Worm (Caenorhabditis elegans) whole organism, mixed stage, embryonic: ENCODE data around the gene daf-15.

ENCODE experiments used
- M03D4.4 ChIP-seq: sonication (generic microtip); optimal IDR thresholded peaks from 2 replicates; lab custom pipeline; 2017; ENCODE audit warnings: mild to moderate bottlenecking, missing genetic modification characterization, missing compliant biosample characterization
- blmp-1 ChIP-seq: fragments of 150-350 bp; optimal IDR thresholded peaks from 2 replicates; lab custom pipeline; 2014; ENCODE audit warnings: missing biosample characterization, missing genetic modification characterization
- ceh-43 ChIP-seq: fragments of 200-800 bp; sonication (Bioruptor generic); optimal IDR thresholded peaks from 2 replicates; lab custom pipeline; 2018; ENCODE audit warnings: mild to moderate bottlenecking, missing genetic modification characterization, moderate library complexity, missing compliant biosample characterization
- ceh-83 ChIP-seq: fragments of 200-800 bp; sonication (Bioruptor generic); optimal IDR thresholded peaks from 2 replicates; lab custom pipeline; 2018; ENCODE audit warnings: mild to moderate bottlenecking, missing genetic modification characterization, missing compliant biosample characterization
- ces-1 ChIP-seq: fragments of 150-350 bp; optimal IDR thresholded peaks from 2 replicates; lab custom pipeline; 2014; ENCODE audit warnings: missing biosample characterization, missing genetic modification reagents, missing genetic modification characterization
- elt-3 ChIP-seq: fragments of 150-350 bp; optimal IDR thresholded peaks from 2 replicates; lab custom pipeline; 2014; ENCODE audit warnings: missing biosample characterization, missing genetic modification characterization
- flh-1 ChIP-seq: fragments of 200-800 bp; sonication (Bioruptor generic); optimal IDR thresholded peaks from 2 replicates; lab custom pipeline; 2018; ENCODE audit warnings: mild to moderate bottlenecking, missing genetic modification characterization, moderate library complexity, missing compliant biosample characterization
- ham-2 ChIP-seq: fragments of 200-800 bp; sonication (Bioruptor generic); optimal IDR thresholded peaks from 2 replicates; lab custom pipeline; 2018; ENCODE audit warnings: mild to moderate bottlenecking, missing genetic modification characterization, missing compliant biosample characterization
- hlh-1 ChIP-seq: fragments of 150-350 bp; optimal IDR thresholded peaks from 2 replicates; lab custom pipeline; 2014; ENCODE audit warnings: missing biosample characterization, missing genetic modification reagents, missing genetic modification characterization
- lin-13 ChIP-seq: fragments of 150-350 bp; optimal IDR thresholded peaks from 2 replicates; lab custom pipeline; 2014; ENCODE audit warnings: missing biosample characterization, missing genetic modification characterization
- lin-32 ChIP-seq: fragments of 200-800 bp; sonication (Bioruptor generic); optimal IDR thresholded peaks from 2 replicates; lab custom pipeline; 2018; ENCODE audit warnings: mild to moderate bottlenecking, missing genetic modification characterization, missing compliant biosample characterization
- lsy-2 ChIP-seq: fragments of 150-350 bp; optimal IDR thresholded peaks from 2 replicates; lab custom pipeline; 2014; ENCODE audit warnings: missing biosample characterization, missing genetic modification characterization
- mep-1 ChIP-seq: fragments of 150-350 bp; optimal IDR thresholded peaks from 2 replicates; lab custom pipeline; 2017; ENCODE audit warnings: missing biosample characterization, missing genetic modification reagents, missing genetic modification characterization, inconsistent platforms
- mls-2 ChIP-seq: sonication (generic microtip); optimal IDR thresholded peaks from 2 replicates; lab custom pipeline; 2016; ENCODE audit warnings: mild to moderate bottlenecking, missing genetic modification characterization, moderate library complexity, missing compliant biosample characterization
- nhr-2 ChIP-seq: fragments of 150-350 bp; optimal IDR thresholded peaks from 2 replicates; lab custom pipeline; 2014; ENCODE audit warnings: missing biosample characterization, missing genetic modification characterization
- nhr-28 ChIP-seq: fragments of 150-350 bp; optimal IDR thresholded peaks from 2 replicates; lab custom pipeline; 2014; ENCODE audit warnings: missing biosample characterization, missing genetic modification characterization
- nhr-76 ChIP-seq: sonication (generic microtip); optimal IDR thresholded peaks from 2 replicates; lab custom pipeline; 2017; ENCODE audit warnings: missing biosample characterization, missing genetic modification characterization
- pha-4 ChIP-seq: fragments of 150-350 bp; optimal IDR thresholded peaks from 2 replicates; lab custom pipeline; 2018; ENCODE audit warnings: missing biosample characterization, missing genetic modification reagents, missing genetic modification characterization
- sem-2 ChIP-seq: fragments of 200-800 bp; sonication (Bioruptor generic); optimal IDR thresholded peaks from 2 replicates; lab custom pipeline; 2018; ENCODE audit warnings: mild to moderate bottlenecking, missing genetic modification characterization, missing compliant biosample characterization
- snpc-4 ChIP-seq: fragments of 150-350 bp; optimal IDR thresholded peaks from 2 replicates; lab custom pipeline; 2014; ENCODE audit warnings: missing biosample characterization, missing genetic modification characterization
- sptf-1 ChIP-seq: sonication (generic microtip); optimal IDR thresholded peaks from 2 replicates; lab custom pipeline; 2017; ENCODE audit warnings: mild to moderate bottlenecking, missing genetic modification characterization, moderate library complexity, missing compliant biosample characterization
- unc-120 ChIP-seq: sonication (generic microtip); optimal IDR thresholded peaks from 2 replicates; lab custom pipeline; 2017; ENCODE audit warnings: missing genetic modification characterization, missing compliant biosample characterization; ENCODE audit not compliant: poor library complexity, severe bottlenecking
- unc-62 ChIP-seq: fragments of 150-350 bp; optimal IDR thresholded peaks from 2 replicates; lab custom pipeline; 2014; ENCODE audit warnings: missing biosample characterization, missing genetic modification reagents, missing genetic modification characterization
- zip-8 ChIP-seq: fragments of 150-350 bp; optimal IDR thresholded peaks from 2 replicates; lab custom pipeline; 2014; ENCODE audit warnings: missing biosample characterization, missing genetic modification characterization
- ztf-11 ChIP-seq: fragments of 150-350 bp; optimal IDR thresholded peaks from 2 replicates; lab custom pipeline; 2014; ENCODE audit warnings: missing biosample characterization, missing genetic modification characterization

Gene daf-15

DNA sequence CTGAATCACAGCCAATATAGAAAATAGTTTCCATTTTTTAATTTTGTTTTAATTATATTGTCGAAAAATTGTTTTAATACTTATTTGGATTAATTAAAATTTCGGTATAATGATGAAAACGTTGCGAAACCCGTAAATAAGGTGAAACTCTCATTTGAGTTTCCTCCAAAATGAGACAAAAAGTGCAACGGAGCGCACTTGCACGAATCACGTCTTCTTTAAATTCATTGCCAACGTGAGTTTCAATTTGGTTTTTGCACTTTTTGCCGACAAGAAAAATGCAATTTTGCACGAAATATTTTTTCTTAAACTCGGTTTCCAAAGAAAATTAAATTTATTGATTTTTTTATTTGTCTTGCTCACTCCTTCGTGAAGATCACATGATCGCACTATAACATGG, at the start of gene daf-15:
Gene daf-15, plus strand, starts transcription at position 171 of the 400 bp plus-strand sequence.
- peak; percentile 0 for TF ChIP-seq mep-1 (tag; lab: Kevin White, UChicago)
- no peak for TF ChIP-seq unc-120
- no peak for TF ChIP-seq ztf-11 (tag; lab: Kevin White, UChicago)
- no peak for TF ChIP-seq ceh-83 (GFP tag; lab: Kevin White, UChicago)
- TF ChIP-seq ceh-43 (GFP tag; lab: Kevin White, UChicago): no peak
- TF ChIP-seq lsy-2 (tag; lab: Kevin White, UChicago): peak; percentile 14
- no peak for TF ChIP-seq mls-2 (tag; lab: Kevin White, UChicago)
- no peak for TF ChIP-seq lin-32 (GFP tag; lab: Kevin White, UChicago)

DNA sequence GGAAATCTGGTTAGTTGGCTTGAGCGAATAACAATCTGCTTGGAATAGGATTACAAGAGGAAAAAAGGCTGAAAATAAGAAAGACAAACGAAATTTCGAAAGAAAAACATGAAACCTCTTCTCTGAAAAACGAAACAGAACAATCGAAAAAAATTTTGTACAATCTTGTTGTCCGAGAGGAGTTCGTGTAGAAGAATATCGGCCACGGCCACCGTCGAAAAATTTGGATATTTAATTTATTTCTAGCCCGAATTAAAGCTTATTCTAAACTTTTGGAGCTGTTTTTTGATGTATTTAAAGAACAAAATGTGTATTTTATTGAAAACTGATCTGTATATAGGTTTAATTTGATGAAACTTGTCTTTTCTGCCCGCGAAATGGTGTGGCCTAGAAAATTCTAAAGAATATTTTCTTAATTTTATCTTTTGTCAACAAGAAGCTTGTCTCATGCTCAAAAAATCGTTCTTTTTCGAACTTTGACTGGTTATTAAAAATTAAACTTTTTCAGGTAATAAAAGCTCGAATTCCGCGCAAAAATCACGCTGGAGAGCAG, 49.4 kb upstream of the daf-15 start, which contains the start of gene T20D3.5:
Gene T20D3.5, plus strand, starts transcription at position 503 of the 553 bp plus-strand sequence.
- TF ChIP-seq pha-4 (tag; lab: Kevin White, UChicago) (no peak), blmp-1 (tag; lab: Kevin White, UChicago) (no peak)
- TF ChIP-seq, all 35 proteins: peak for 0

DNA sequence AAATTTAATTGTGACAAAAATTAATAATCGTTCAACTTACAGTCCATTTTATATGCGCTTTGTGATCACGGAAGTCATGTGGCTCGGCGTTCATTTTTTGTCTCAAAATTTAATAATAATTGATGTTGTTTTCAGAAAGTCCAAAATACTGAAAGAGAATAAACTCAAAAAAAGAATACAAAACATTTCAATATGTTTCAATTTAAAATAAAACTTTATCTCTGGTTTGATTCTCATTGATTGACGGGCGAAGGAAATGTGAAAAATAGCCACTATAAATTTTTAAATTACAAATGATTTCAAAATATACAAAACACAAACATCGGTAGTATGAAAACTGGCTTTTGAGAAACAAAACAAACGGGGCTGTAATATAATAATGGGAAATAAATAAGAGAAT, 46.8 kb upstream of the daf-15 start, which contains the start of gene T20D3.6:
Gene T20D3.6, minus strand, starts transcription at position 101 of the 400 bp plus-strand sequence.
- TF ChIP-seq elt-3 (tag; lab: Kevin White, UChicago) (no peak), lin-13 (no peak), unc-62 (GFP tag; lab: Kevin White, UChicago) (no peak), ces-1 (GFP tag; lab: Kevin White, UChicago) (no peak), M03D4.4 (no peak)

DNA sequence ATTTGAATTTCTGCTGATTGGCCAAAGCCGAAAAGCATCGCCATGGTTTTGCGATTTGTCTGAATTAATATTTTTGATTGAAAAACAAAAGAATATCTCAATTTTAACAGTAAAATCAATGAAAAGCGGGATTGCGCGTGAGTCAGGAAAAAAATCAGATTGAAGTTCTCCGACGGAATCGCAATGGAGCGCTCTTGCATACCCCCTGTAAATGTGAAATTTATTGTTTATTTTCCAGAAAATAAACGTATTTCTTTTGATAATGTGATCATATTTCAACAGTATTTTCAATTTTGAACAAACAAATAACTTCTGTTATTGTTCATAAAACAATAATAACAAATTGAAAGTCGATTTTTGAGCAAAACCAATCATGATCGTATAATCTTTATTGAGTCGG, 44.4 kb upstream of the daf-15 start, which contains the start of gene vps-26:
Gene vps-26, minus strand, starts transcription at position 200 of the 400 bp plus-strand sequence.
- TF ChIP-seq ces-1 (GFP tag; lab: Kevin White, UChicago) (peak; percentile 5), sptf-1 (tag; lab: Kevin White, UChicago) (no peak), mep-1 (tag; lab: Kevin White, UChicago) (peak; percentile 7), ceh-83 (GFP tag; lab: Kevin White, UChicago) (no peak), nhr-76 (tag; lab: Kevin White, UChicago) (no peak), ham-2 (GFP tag; lab: Kevin White, UChicago) (no peak)

DNA sequence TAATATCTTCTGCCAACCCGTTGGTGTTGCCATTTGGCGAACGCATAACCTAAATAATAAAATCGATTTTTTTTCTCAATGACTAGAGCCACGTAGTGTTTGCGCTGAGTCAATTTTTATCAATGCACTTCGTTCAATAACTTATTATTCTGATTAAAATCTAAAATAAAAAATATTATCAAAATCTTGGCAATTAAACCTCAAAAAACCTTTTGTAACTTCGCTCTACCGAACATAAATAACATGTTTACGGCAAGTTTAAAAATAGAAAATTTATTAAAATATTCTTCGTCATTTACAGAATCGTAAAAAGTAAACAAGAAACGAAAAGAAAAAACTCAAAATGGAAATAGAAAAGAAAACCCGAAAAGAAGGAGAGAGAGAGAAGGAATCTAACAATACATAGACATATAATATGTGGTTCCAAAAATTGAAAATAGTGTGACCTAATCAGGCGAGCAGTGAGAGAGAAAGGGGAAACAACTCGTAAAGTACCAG, 42.9 kb upstream of the daf-15 start, which contains the start of gene pigc-1:
Gene pigc-1, minus strand, starts transcription at position 51 of the 498 bp plus-strand sequence.
- TF ChIP-seq zip-8 (tag; lab: Kevin White, UChicago): no peak
- no peak for TF ChIP-seq pha-4 (tag; lab: Kevin White, UChicago)
- TF ChIP-seq elt-3 (tag; lab: Kevin White, UChicago): no peak
- TF ChIP-seq nhr-2 (tag; lab: Kevin White, UChicago): no peak
- no peak for TF ChIP-seq flh-1 (GFP tag; lab: Kevin White, UChicago)

DNA sequence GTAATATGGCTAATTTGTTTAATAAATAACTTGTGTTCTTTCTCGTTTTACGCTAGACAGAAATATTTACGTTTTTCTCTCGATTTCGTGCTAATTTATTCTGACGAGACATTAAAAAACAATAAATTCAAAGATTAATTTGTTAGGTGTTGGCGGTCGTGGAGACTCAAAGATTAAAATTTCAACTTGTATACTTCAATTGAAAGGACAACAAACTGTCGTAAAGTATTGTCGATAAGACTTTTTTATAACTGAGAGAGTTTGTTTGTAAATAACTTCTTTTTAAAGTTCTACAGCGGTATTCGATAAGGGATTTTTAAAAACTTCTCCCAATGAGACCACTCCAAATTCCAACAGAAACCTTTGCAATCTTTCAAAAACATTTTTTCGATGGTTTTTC, 32.3 kb upstream of the daf-15 start:
- TF ChIP-seq ham-2 (GFP tag; lab: Kevin White, UChicago): no peak
- TF ChIP-seq lin-13: no peak
- no peak for TF ChIP-seq nhr-28 (tag; lab: Kevin White, UChicago)
- TF ChIP-seq sem-2 (GFP tag; lab: Kevin White, UChicago): no peak
- TF ChIP-seq hlh-1 (tag; lab: Kevin White, UChicago): no peak

DNA sequence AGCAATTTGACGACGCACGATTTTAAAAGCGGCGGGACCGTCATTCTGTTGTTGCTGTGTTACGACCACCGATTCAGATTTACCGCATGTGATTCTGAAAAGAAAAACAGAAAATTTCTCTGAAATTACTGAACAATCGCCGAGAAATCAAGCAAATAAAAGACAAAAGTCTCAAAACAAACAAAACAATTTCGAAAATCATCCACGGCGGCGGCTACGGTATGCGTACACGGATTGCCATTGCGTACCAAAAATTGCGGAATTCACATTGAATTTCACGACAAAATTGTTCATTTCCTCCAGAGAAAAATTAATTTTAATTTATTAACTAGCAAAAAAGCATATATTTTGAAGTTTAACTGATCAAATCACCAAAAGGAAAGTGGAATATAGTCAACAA, 19.6 kb upstream of the daf-15 start, which contains the start of gene pezo-1:
Gene pezo-1, minus strand, starts transcription at position 101 of the 400 bp plus-strand sequence.
- TF ChIP-seq lsy-2 (tag; lab: Kevin White, UChicago): peak; percentile 71
- no peak for TF ChIP-seq snpc-4 (tag; lab: Kevin White, UChicago)
